Fruit fly (Drosophila melanogaster) whole organism, embryonic: ENCODE results near the gene CG15803.
A peak's percentile ranks its signal among the peaks of the same experiment; 100 is the strongest.

ENCODE experiments used
- B-H2 ChIP-seq: fragments of 200-800 bp; sonication (Bioruptor generic); optimal IDR thresholded peaks from 2 replicates; lab custom pipeline; 2018; ENCODE audit warnings: missing biosample characterization, mild to moderate bottlenecking, missing genetic modification characterization
- Bgb ChIP-seq: fragments of 200-800 bp; sonication (Bioruptor generic); IDR thresholded peaks from 2 replicates; pipeline ENCODE4 v1.3.6; 2022; ENCODE audit warnings: missing biosample characterization, missing genetic modification characterization; ENCODE audit not compliant: partially characterized antibody
- CG11085 ChIP-seq: fragments of 200-800 bp; sonication (Bioruptor generic); IDR thresholded peaks from 2 replicates; pipeline ENCODE4 v1.3.6; 2022; ENCODE audit warnings: missing biosample characterization, missing genetic modification characterization
- CG12659 ChIP-seq: fragments of 200-800 bp; sonication (Bioruptor generic); optimal IDR thresholded peaks from 3 replicates; lab custom pipeline; 2017; ENCODE audit warnings: mild to moderate bottlenecking, missing biosample characterization, missing genetic modification reagents, missing genetic modification characterization
- CG14710 ChIP-seq: fragments of 200-800 bp; sonication (Bioruptor generic); optimal IDR thresholded peaks from 3 replicates; lab custom pipeline; 2019; ENCODE audit warnings: missing biosample characterization, mild to moderate bottlenecking, missing genetic modification characterization, moderate library complexity
- CG15601 ChIP-seq: fragments of 200-800 bp; sonication (Bioruptor generic); optimal IDR thresholded peaks from 3 replicates; lab custom pipeline; 2019; ENCODE audit warnings: missing biosample characterization, mild to moderate bottlenecking, missing genetic modification characterization, moderate library complexity
- CG18599 ChIP-seq: fragments of 200-800 bp; sonication (Bioruptor generic); optimal IDR thresholded peaks from 3 replicates; lab custom pipeline; 2017; ENCODE audit warnings: missing biosample characterization, missing genetic modification characterization, mild to moderate bottlenecking, moderate library complexity, missing genetic modification reagents
- CG2116 ChIP-seq: fragments of 200-800 bp; sonication (Bioruptor generic); optimal IDR thresholded peaks from 3 replicates; lab custom pipeline; 2018; ENCODE audit warnings: missing biosample characterization, mild to moderate bottlenecking, missing genetic modification characterization
- CG2120 ChIP-seq: fragments of 200-800 bp; sonication (Bioruptor generic); optimal IDR thresholded peaks from 3 replicates; lab custom pipeline; 2016; ENCODE audit warnings: missing biosample characterization, missing genetic modification characterization
- CG30431 ChIP-seq: fragments of 200-800 bp; sonication (Bioruptor generic); optimal IDR thresholded peaks from 2 replicates; lab custom pipeline; 2017; ENCODE audit warnings: missing biosample characterization, missing genetic modification characterization
- CG3065 ChIP-seq: fragments of 200-800 bp; sonication (Bioruptor generic); optimal IDR thresholded peaks from 2 replicates; lab custom pipeline; 2016; ENCODE audit warnings: missing biosample characterization, missing genetic modification characterization
- CG33213 ChIP-seq: fragments of 200-800 bp; sonication (Bioruptor generic); optimal IDR thresholded peaks from 3 replicates; lab custom pipeline; 2016; ENCODE audit warnings: missing biosample characterization, missing genetic modification characterization
- CG34224 ChIP-seq: fragments of 200-800 bp; sonication (Bioruptor generic); IDR thresholded peaks from 3 replicates; pipeline ENCODE4 v1.3.6; 2022; ENCODE audit warnings: missing biosample characterization, missing genetic modification characterization; ENCODE audit not compliant: partially characterized antibody
- CG3847 ChIP-seq: fragments of 200-800 bp; sonication (Bioruptor generic); IDR thresholded peaks from 2 replicates; pipeline ENCODE4 v1.3.6; 2022; ENCODE audit warnings: missing biosample characterization, missing genetic modification characterization
- CG4617 ChIP-seq: fragments of 200-800 bp; sonication (Bioruptor generic); optimal IDR thresholded peaks from 3 replicates; lab custom pipeline; 2016; ENCODE audit warnings: missing biosample characterization, missing genetic modification characterization, borderline replicate concordance
- CG4707 ChIP-seq: fragments of 200-800 bp; sonication (Bioruptor generic); optimal IDR thresholded peaks from 2 replicates; lab custom pipeline; 2018; ENCODE audit warnings: missing biosample characterization, mild to moderate bottlenecking, missing genetic modification characterization, moderate library complexity
- CG7963 ChIP-seq: fragments of 200-800 bp; sonication (Bioruptor generic); IDR thresholded peaks from 3 replicates; pipeline ENCODE4 v1.3.6; 2022; ENCODE audit warnings: missing biosample characterization, missing genetic modification characterization; ENCODE audit not compliant: partially characterized antibody
- CG9797 ChIP-seq: fragments of 200-800 bp; sonication (Bioruptor generic); optimal IDR thresholded peaks from 3 replicates; lab custom pipeline; 2018; ENCODE audit warnings: missing biosample characterization, mild to moderate bottlenecking, missing genetic modification characterization
- CkIIα-i1 ChIP-seq: fragments of 200-800 bp; sonication (Bioruptor generic); IDR thresholded peaks from 2 replicates; pipeline ENCODE4 v1.3.6; 2022; ENCODE audit warnings: missing biosample characterization, missing genetic modification characterization
- Dip2 ChIP-seq: fragments of 200-800 bp; sonication (Bioruptor generic); IDR thresholded peaks from 2 replicates; pipeline ENCODE4 v1.3.6; 2022; ENCODE audit warnings: missing biosample characterization, missing genetic modification characterization
- Dll ChIP-seq: fragments of 200-800 bp; sonication (Bioruptor generic); IDR thresholded peaks from 4 replicates; pipeline ENCODE4 v1.3.6; 2022; ENCODE audit warnings: missing biosample characterization, missing genetic modification characterization; ENCODE audit not compliant: partially characterized antibody
- Doc3 ChIP-seq: fragments of 200-800 bp; sonication (Bioruptor generic); IDR thresholded peaks from 3 replicates; pipeline ENCODE4 v1.3.6; 2022; ENCODE audit warnings: missing biosample characterization, missing genetic modification characterization; ENCODE audit not compliant: partially characterized antibody
- Dref ChIP-seq: fragments of 200-800 bp; sonication (Bioruptor generic); IDR thresholded peaks from 2 replicates; pipeline ENCODE4 v1.3.6; 2022; ENCODE audit warnings: missing biosample characterization, missing genetic modification characterization
- E2f2 ChIP-seq: fragments of 200-800 bp; sonication (Bioruptor generic); IDR thresholded peaks from 2 replicates; pipeline ENCODE4 v1.3.6; 2022; ENCODE audit warnings: missing biosample characterization, missing genetic modification characterization
- ERR ChIP-seq: fragments of 200-800 bp; sonication (Bioruptor generic); optimal IDR thresholded peaks from 2 replicates; lab custom pipeline; 2016; ENCODE audit warnings: missing biosample characterization, missing genetic modification characterization
- Gug ChIP-seq: fragments of 200-800 bp; sonication (Bioruptor generic); IDR thresholded peaks from 4 replicates; pipeline ENCODE4 v1.3.6; 2022; ENCODE audit warnings: missing biosample characterization, missing genetic modification characterization
- MBD-R2 ChIP-seq: fragments of 200-800 bp; sonication (Bioruptor generic); IDR thresholded peaks from 2 replicates; pipeline ENCODE4 v1.3.6; 2022; ENCODE audit warnings: missing biosample characterization, missing genetic modification characterization
- Med ChIP-seq: fragments of 200-800 bp; sonication (Bioruptor generic); peaks from one replicate; lab custom pipeline; 2016; ENCODE audit warnings: missing biosample characterization, missing genetic modification characterization, mild to moderate bottlenecking, inconsistent platforms, moderate library complexity
- Sry-δ ChIP-seq: fragments of 200-800 bp; sonication (Bioruptor generic); optimal IDR thresholded peaks from 2 replicates; lab custom pipeline; 2016; ENCODE audit warnings: missing biosample characterization, missing genetic modification characterization
- amos ChIP-seq: fragments of 200-800 bp; sonication (Bioruptor generic); IDR thresholded peaks from 2 replicates; pipeline ENCODE4 v1.3.6; 2022; ENCODE audit warnings: missing biosample characterization, missing genetic modification characterization; ENCODE audit not compliant: partially characterized antibody
- az2 ChIP-seq: fragments of 200-800 bp; sonication (Bioruptor generic); optimal IDR thresholded peaks from 3 replicates; lab custom pipeline; 2016; ENCODE audit warnings: missing biosample characterization, missing genetic modification characterization
- bbx ChIP-seq: fragments of 200-800 bp; sonication (Bioruptor generic); IDR thresholded peaks from 2 replicates; pipeline ENCODE4 v1.3.6; 2022; ENCODE audit warnings: missing biosample characterization, missing genetic modification characterization; ENCODE audit not compliant: partially characterized antibody
- dan ChIP-seq: fragments of 200-800 bp; sonication (Bioruptor generic); IDR thresholded peaks from 2 replicates; pipeline ENCODE4 v1.3.6; 2022; ENCODE audit warnings: missing biosample characterization, missing genetic modification characterization
- dysf ChIP-seq: fragments of 200-800 bp; sonication (Bioruptor generic); IDR thresholded peaks from 3 replicates; pipeline ENCODE4 v1.3.6; 2022; ENCODE audit warnings: missing biosample characterization, missing genetic modification characterization
- gfzf ChIP-seq: fragments of 200-800 bp; sonication (Bioruptor generic); optimal IDR thresholded peaks from 2 replicates; lab custom pipeline; 2016; ENCODE audit warnings: missing biosample characterization, mild to moderate bottlenecking, missing genetic modification characterization, moderate library complexity
- hbn ChIP-seq: fragments of 200-800 bp; sonication (Bioruptor generic); IDR thresholded peaks from 2 replicates; pipeline ENCODE4 v1.3.6; 2022; ENCODE audit warnings: missing biosample characterization, missing genetic modification characterization; ENCODE audit not compliant: partially characterized antibody
- hkb ChIP-seq, 2 experiments: fragments of 200-800 bp in 1 of 2; fragments of >200 bp in 1 of 2; sonication (Bioruptor generic) in 1 of 2; IDR thresholded peaks in 1 of 2; optimal IDR thresholded peaks in 1 of 2; 2 replicates each; pipeline versions ENCODE4 v1.3.6 to Lab custom; 2017 to 2022; ENCODE audit warnings: missing biosample characterization in 1 of 2, missing genetic modification characterization in 1 of 2
- inv ChIP-seq: fragments of 200-800 bp; sonication (Bioruptor generic); IDR thresholded peaks from 2 replicates; pipeline ENCODE4 v1.3.6; 2022; ENCODE audit warnings: missing biosample characterization, missing genetic modification characterization; ENCODE audit not compliant: partially characterized antibody
- nerfin-2 ChIP-seq: fragments of 200-800 bp; sonication (Bioruptor generic); IDR thresholded peaks from 2 replicates; pipeline ENCODE4 v1.3.6; 2022; ENCODE audit warnings: missing biosample characterization, missing genetic modification characterization; ENCODE audit not compliant: partially characterized antibody
- nmo ChIP-seq: fragments of 200-800 bp; sonication (Bioruptor generic); optimal IDR thresholded peaks from 2 replicates; lab custom pipeline; 2018; ENCODE audit warnings: missing biosample characterization, mild to moderate bottlenecking, missing genetic modification characterization, moderate library complexity
- onecut ChIP-seq: fragments of 200-800 bp; sonication (Bioruptor generic); IDR thresholded peaks from 2 replicates; pipeline ENCODE4 v1.3.6; 2022; ENCODE audit warnings: missing biosample characterization, missing genetic modification characterization
- pfk ChIP-seq: fragments of 200-800 bp; sonication (Bioruptor generic); optimal IDR thresholded peaks from 2 replicates; lab custom pipeline; 2018; ENCODE audit warnings: missing biosample characterization, mild to moderate bottlenecking, missing genetic modification characterization, moderate library complexity
- pzg ChIP-seq: fragments of 200-800 bp; sonication (Bioruptor generic); optimal IDR thresholded peaks from 3 replicates; lab custom pipeline; 2018; ENCODE audit warnings: missing biosample characterization, mild to moderate bottlenecking, missing genetic modification characterization, moderate library complexity
- seq ChIP-seq: fragments of 200-800 bp; sonication (Bioruptor generic); IDR thresholded peaks from 2 replicates; pipeline ENCODE4 v1.3.6; 2022; ENCODE audit warnings: missing biosample characterization, missing genetic modification characterization
- sna ChIP-seq: fragments of 200-800 bp; sonication (Bioruptor generic); IDR thresholded peaks from 2 replicates; pipeline ENCODE4 v1.3.6; 2022; ENCODE audit warnings: missing biosample characterization, missing genetic modification characterization; ENCODE audit not compliant: partially characterized antibody
- stc ChIP-seq: fragments of 200-800 bp; sonication (Bioruptor generic); IDR thresholded peaks from 2 replicates; pipeline ENCODE4 v1.3.6; 2022; ENCODE audit warnings: missing biosample characterization, missing genetic modification characterization
- unc-4 ChIP-seq: fragments of 200-800 bp; sonication (Bioruptor generic); IDR thresholded peaks from 2 replicates; pipeline ENCODE4 v1.3.6; 2022; ENCODE audit warnings: missing biosample characterization, missing genetic modification characterization; ENCODE audit not compliant: partially characterized antibody
- zfh1 ChIP-seq: fragments of 200-800 bp; sonication (Bioruptor generic); IDR thresholded peaks from 3 replicates; pipeline ENCODE4 v1.3.6; 2022; ENCODE audit warnings: missing biosample characterization, missing genetic modification characterization

CG15803 gene

DNA sequence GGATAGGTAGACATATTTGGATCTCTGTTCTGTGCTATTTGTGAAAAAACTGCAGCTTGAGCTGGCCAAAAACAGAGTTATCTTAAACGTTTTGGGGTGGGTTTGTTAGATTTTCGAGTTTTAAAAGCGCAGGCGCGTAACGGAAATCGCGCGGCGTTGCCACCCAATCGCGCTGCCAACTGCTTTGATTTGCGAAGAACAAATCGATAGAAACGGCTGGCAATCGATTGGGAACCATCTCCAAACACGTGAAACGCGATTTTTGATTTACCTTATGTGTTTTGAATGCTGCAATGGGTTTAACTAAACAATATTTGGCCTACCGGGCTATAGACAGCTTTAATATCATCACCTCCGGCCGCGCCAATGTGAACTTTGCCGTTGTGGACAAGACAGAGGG is 77.1 kb downstream of the CG15803 start, which contains the start of the genes CG14312 and CG8064 (continued):
- TF ChIP-seq CG2120 = peak; percentile 5
- TF ChIP-seq Doc3 (GFP tag; lab: Robert Waterston, UW) = peak; percentile 21; the same call in 1 of the 3 replicates
- TF ChIP-seq hbn (GFP tag; lab: Robert Waterston, UW) = peak; percentile 65
- TF ChIP-seq CG15601 (tag; lab: Kevin White, UChicago) = peak; percentile 4
- TF ChIP-seq inv = peak; percentile 41; the same call in 1 of the 2 replicates
- TF ChIP-seq unc-4 (GFP tag; lab: Robert Waterston, UW) = peak; percentile 66
- TF ChIP-seq CG2116 (GFP tag; lab: Kevin White, UChicago) = peak; percentile 76
- TF ChIP-seq az2 (GFP tag; lab: Kevin White, UChicago) = no peak
- TF ChIP-seq CG11085 (GFP tag; lab: Robert Waterston, UW) = no peak
- peak; percentile 4 for TF ChIP-seq B-H2
- TF ChIP-seq Med (GFP tag; lab: Kevin White, UChicago) = peak; percentile 55
- peak; percentile 94 for TF ChIP-seq Dref (GFP tag; lab: Robert Waterston, UW)
- TF ChIP-seq pfk (GFP tag; lab: Kevin White, UChicago) = no peak
- TF ChIP-seq sna (GFP tag; lab: Robert Waterston, UW) = peak; percentile 52; the same call in 1 of the 2 replicates
- no peak for TF ChIP-seq CG30431
- TF ChIP-seq zfh1 (GFP tag; lab: Robert Waterston, UW) = 0 out of 3 replicates have a peak, but pooled peaks have one; percentile 15
- no peak for TF ChIP-seq dan (GFP tag; lab: Robert Waterston, UW)
- peak; percentile 18 for TF ChIP-seq CG9797 (GFP tag; lab: Kevin White, UChicago)
- no peak for TF ChIP-seq dysf
- TF ChIP-seq nmo = peak; percentile 30
- no peak for TF ChIP-seq CkIIα-i1
- no peak for TF ChIP-seq CG3065 (GFP tag; lab: Kevin White, UChicago)
- TF ChIP-seq onecut (GFP tag; lab: Robert Waterston, UW) = peak; percentile 48
- TF ChIP-seq CG12659 (GFP tag; lab: Kevin White, UChicago) = peak; percentile 47
- TF ChIP-seq Sry-δ = peak; percentile 94
- peak; percentile 33 for TF ChIP-seq CG33213 (GFP tag; lab: Kevin White, UChicago)
- peak; percentile 80 for TF ChIP-seq amos (GFP tag; lab: Robert Waterston, UW)
- no peak for TF ChIP-seq CG4707 (GFP tag; lab: Kevin White, UChicago)
- no peak for TF ChIP-seq ERR (GFP tag; lab: Kevin White, UChicago)
- TF ChIP-seq CG7963 (GFP tag; lab: Robert Waterston, UW) = peak; percentile 59; the same call in 2 of the 3 replicates
- peak; percentile 76 for TF ChIP-seq Bgb (GFP tag; lab: Robert Waterston, UW)
- TF ChIP-seq CG34224 (GFP tag; lab: Robert Waterston, UW) = peak; percentile 46; the same call in 1 of the 3 replicates
- TF ChIP-seq gfzf (GFP tag; lab: Kevin White, UChicago) = peak; percentile 25
- no peak for TF ChIP-seq Gug (GFP tag; lab: Robert Waterston, UW)
- TF ChIP-seq CG14710 (tag; lab: Kevin White, UChicago) = peak; percentile 32
- peak; percentile 37 for TF ChIP-seq CG4617 (GFP tag; lab: Kevin White, UChicago)
- peak; percentile 39 for TF ChIP-seq hkb (optimal IDR thresholded peaks at IDR 0.05; lab: Kevin White, UChicago)
- TF ChIP-seq hkb (GFP tag; IDR thresholded peaks at IDR 0.05; lab: Robert Waterston, UW) = no peak
- TF ChIP-seq CG3847 = peak; percentile 76
- peak; percentile 44; the same call in 1 of the 2 replicates for TF ChIP-seq seq (GFP tag; lab: Robert Waterston, UW)
- no peak for TF ChIP-seq CG18599 (GFP tag; lab: Kevin White, UChicago)
- no peak for TF ChIP-seq Dip2
- TF ChIP-seq E2f2 (GFP tag; lab: Robert Waterston, UW) = peak; percentile 88
- TF ChIP-seq pzg (GFP tag; lab: Kevin White, UChicago) = peak; percentile 93
- TF ChIP-seq MBD-R2 (GFP tag; lab: Robert Waterston, UW) = peak; percentile 78
- peak; percentile 75; the same call in 3 of the 4 replicates for TF ChIP-seq Dll (GFP tag; lab: Robert Waterston, UW)
- TF ChIP-seq bbx (GFP tag; lab: Robert Waterston, UW) = peak; percentile 65
- TF ChIP-seq stc (GFP tag; lab: Robert Waterston, UW) = no peak
- peak; percentile 30; the same call in 1 of the 2 replicates for TF ChIP-seq nerfin-2 (GFP tag; lab: Robert Waterston, UW)
